Worm (Caenorhabditis elegans) whole organism, L4 larva: ENCODE measurements around the gene arrd-13.

Experiments used
- D1046.2 ChIP-seq: fragments of 200-800 bp; sonication (Bioruptor generic); IDR thresholded peaks from 2 replicates; pipeline ENCODE4 v1.3.6; 2022; ENCODE audit warnings: missing genetic modification characterization, missing compliant biosample characterization
- F10B5.3 ChIP-seq: sonication (generic microtip); optimal IDR thresholded peaks from 2 replicates; lab custom pipeline; 2016; ENCODE audit warnings: mild to moderate bottlenecking, missing genetic modification characterization, missing compliant biosample characterization
- F26F4.8 ChIP-seq: fragments of 200-800 bp; sonication (Bioruptor generic); conservative IDR thresholded peaks from 2 replicates; pipeline ENCODE4 v1.3.6; 2022; ENCODE audit warnings: missing genetic modification characterization, missing compliant biosample characterization
- T20F7.1 ChIP-seq: fragments of 200-800 bp; sonication (Bioruptor generic); optimal IDR thresholded peaks from 2 replicates; lab custom pipeline; 2018; ENCODE audit warnings: mild to moderate bottlenecking, missing genetic modification characterization, missing compliant biosample characterization
- ZK546.5 ChIP-seq, 2 experiments: sonication (generic microtip); optimal IDR thresholded peaks; 2 replicates each; lab custom pipeline; 2017; ENCODE audit warnings: missing biosample characterization in 2 of 2, missing genetic modification characterization in 2 of 2
- ama-1 ChIP-seq: fragments of 150-350 bp; optimal IDR thresholded peaks from 2 replicates; lab custom pipeline; 2014; ENCODE audit warnings: inconsistent platforms, mixed read lengths
- attf-4 ChIP-seq: sonication (generic microtip); optimal IDR thresholded peaks from 3 replicates; lab custom pipeline; 2017; ENCODE audit warnings: missing biosample characterization, missing genetic modification characterization
- ceh-20 ChIP-seq: fragments of 200-800 bp; sonication (Bioruptor generic); IDR thresholded peaks from 2 replicates; pipeline ENCODE4 v1.3.6; 2022; ENCODE audit warnings: missing genetic modification reagents, missing genetic modification characterization, missing compliant biosample characterization
- ceh-28 ChIP-seq: fragments of 150-350 bp; optimal IDR thresholded peaks from 2 replicates; lab custom pipeline; 2014; ENCODE audit warnings: missing biosample characterization, missing genetic modification reagents, missing genetic modification characterization
- ceh-32 ChIP-seq: sonication (generic microtip); optimal IDR thresholded peaks from 2 replicates; lab custom pipeline; 2016; ENCODE audit warnings: mild to moderate bottlenecking, missing genetic modification characterization, missing compliant biosample characterization; ENCODE audit not compliant: poor library complexity
- ceh-44 ChIP-seq: fragments of 200-800 bp; sonication (Bioruptor generic); IDR thresholded peaks from 2 replicates; pipeline ENCODE4 v1.3.6; 2022; ENCODE audit warnings: missing genetic modification reagents, missing genetic modification characterization, missing compliant biosample characterization
- ceh-82 ChIP-seq: sonication (generic microtip); optimal IDR thresholded peaks from 2 replicates; lab custom pipeline; 2017; ENCODE audit warnings: missing biosample characterization, missing genetic modification characterization
- daf-16 ChIP-seq, 3 experiments: sonication (generic microtip); optimal IDR thresholded peaks; 2 replicates each; lab custom pipeline; 2016 to 2017; ENCODE audit warnings: missing genetic modification characterization in 3 of 3, missing genetic modification reagents in 3 of 3, mild to moderate bottlenecking in 2 of 3, missing compliant biosample characterization in 2 of 3, missing biosample characterization in 1 of 3, moderate library complexity in 1 of 3
- dmd-6 ChIP-seq: fragments of 200-800 bp; sonication (Bioruptor generic); IDR thresholded peaks from 2 replicates; pipeline ENCODE4 v1.3.6; 2022; ENCODE audit warnings: missing genetic modification reagents, missing genetic modification characterization, missing compliant biosample characterization
- duxl-1 ChIP-seq: sonication (generic microtip); optimal IDR thresholded peaks from 2 replicates; lab custom pipeline; 2016; ENCODE audit warnings: mild to moderate bottlenecking, missing genetic modification characterization, moderate library complexity, missing compliant biosample characterization; ENCODE audit not compliant: poor library complexity
- dve-1 ChIP-seq: sonication (generic microtip); optimal IDR thresholded peaks from 2 replicates; lab custom pipeline; 2017; ENCODE audit warnings: antibody characterized with exemption, mild to moderate bottlenecking, missing genetic modification characterization, missing compliant biosample characterization; ENCODE audit not compliant: insufficient read depth
- fkh-10 ChIP-seq: fragments of 150-350 bp; optimal IDR thresholded peaks from 2 replicates; lab custom pipeline; 2014; ENCODE audit warnings: missing biosample characterization, missing genetic modification reagents, missing genetic modification characterization
- gei-8 ChIP-seq: fragments of 200-800 bp; sonication (Bioruptor generic); optimal IDR thresholded peaks from 2 replicates; lab custom pipeline; 2018; ENCODE audit warnings: mild to moderate bottlenecking, missing genetic modification characterization, missing compliant biosample characterization
- hlh-11 ChIP-seq: fragments of 200-800 bp; sonication (Bioruptor generic); optimal IDR thresholded peaks from 2 replicates; lab custom pipeline; 2018; ENCODE audit warnings: mild to moderate bottlenecking, missing genetic modification characterization, missing compliant biosample characterization
- hmg-1.1 ChIP-seq: fragments of 200-800 bp; sonication (Bioruptor generic); IDR thresholded peaks from 2 replicates; pipeline ENCODE4 v1.3.6; 2022; ENCODE audit warnings: missing genetic modification reagents, missing genetic modification characterization, missing compliant biosample characterization
- lin-29 ChIP-seq: fragments of 200-800 bp; sonication (Bioruptor generic); IDR thresholded peaks from 2 replicates; pipeline ENCODE4 v1.3.6; 2022; ENCODE audit warnings: missing genetic modification reagents, missing genetic modification characterization, missing compliant biosample characterization
- lir-3 ChIP-seq: sonication (generic microtip); optimal IDR thresholded peaks from 2 replicates; lab custom pipeline; 2016; ENCODE audit warnings: mild to moderate bottlenecking, missing genetic modification characterization, missing compliant biosample characterization
- madf-9 ChIP-seq: fragments of 200-800 bp; sonication (Bioruptor generic); conservative IDR thresholded peaks from 2 replicates; pipeline ENCODE4 v1.3.6; 2022; ENCODE audit warnings: missing genetic modification reagents, missing genetic modification characterization, missing compliant biosample characterization
- mdl-1 ChIP-seq, 2 experiments: fragments of 150-350 bp in 1 of 2; sonication (generic microtip) in 1 of 2; optimal IDR thresholded peaks; 2 replicates each; lab custom pipeline; 2014 to 2017; ENCODE audit warnings: missing biosample characterization in 2 of 2, missing genetic modification characterization in 2 of 2
- mdt-29 ChIP-seq: fragments of 200-800 bp; sonication (Bioruptor generic); IDR thresholded peaks from 2 replicates; pipeline ENCODE4 v1.3.6; 2022; ENCODE audit warnings: missing genetic modification reagents, missing genetic modification characterization, missing compliant biosample characterization
- mep-1 ChIP-seq: fragments of 150-350 bp; sonication (generic microtip); optimal IDR thresholded peaks from 3 replicates; lab custom pipeline; 2014; ENCODE audit warnings: missing biosample characterization, missing genetic modification characterization
- nhr-28 ChIP-seq: fragments of 150-350 bp; optimal IDR thresholded peaks from 2 replicates; lab custom pipeline; 2014; ENCODE audit warnings: missing biosample characterization, missing genetic modification characterization
- nhr-42 ChIP-seq: fragments of 200-800 bp; sonication (Bioruptor generic); IDR thresholded peaks from 2 replicates; pipeline ENCODE4 v1.3.6; 2022; ENCODE audit warnings: missing genetic modification characterization, missing compliant biosample characterization
- pha-4 ChIP-seq, 2 experiments: fragments of 150-350 bp in 1 of 2; fragments of 200-800 bp in 1 of 2; sonication (Bioruptor generic) in 1 of 2; IDR thresholded peaks in 1 of 2; optimal IDR thresholded peaks in 1 of 2; 2 replicates each; pipeline versions ENCODE4 v1.3.6 to Lab custom; 2014 to 2022; ENCODE audit warnings: missing genetic modification characterization in 2 of 2, missing genetic modification reagents in 2 of 2, missing biosample characterization in 1 of 2, missing compliant biosample characterization in 1 of 2
- php-3 ChIP-seq: fragments of 200-800 bp; sonication (Bioruptor generic); IDR thresholded peaks from 2 replicates; pipeline ENCODE4 v1.3.6; 2022; ENCODE audit warnings: missing genetic modification reagents, missing genetic modification characterization, missing compliant biosample characterization
- pqm-1 ChIP-seq: sonication (generic microtip); optimal IDR thresholded peaks from 2 replicates; lab custom pipeline; 2017; ENCODE audit warnings: missing biosample characterization, missing genetic modification characterization
- saeg-2 ChIP-seq: fragments of 200-800 bp; sonication (Bioruptor generic); IDR thresholded peaks from 2 replicates; pipeline ENCODE4 v1.3.6; 2022; ENCODE audit warnings: missing genetic modification reagents, missing genetic modification characterization, missing compliant biosample characterization
- set-16 ChIP-seq: fragments of 200-800 bp; sonication (Bioruptor generic); IDR thresholded peaks from 2 replicates; pipeline ENCODE4 v1.3.6; 2022; ENCODE audit warnings: missing genetic modification reagents, missing genetic modification characterization, missing compliant biosample characterization
- skn-1 ChIP-seq: fragments of 150-350 bp; optimal IDR thresholded peaks from 2 replicates; lab custom pipeline; 2014; ENCODE audit warnings: missing biosample characterization, missing genetic modification characterization
- spr-1 ChIP-seq: sonication (generic microtip); optimal IDR thresholded peaks from 2 replicates; lab custom pipeline; 2016; ENCODE audit warnings: mild to moderate bottlenecking, missing genetic modification characterization, missing compliant biosample characterization
- unc-62 ChIP-seq, 3 experiments: fragments of 150-350 bp in 1 of 3; sonication (generic microtip); optimal IDR thresholded peaks in 2 of 3; peaks in 1 of 3; 1 replicate in 1 of 3; 2 replicates in 2 of 3; lab custom pipeline; 2014 to 2017; ENCODE audit warnings: missing biosample characterization in 3 of 3, missing genetic modification characterization in 3 of 3, missing genetic modification reagents in 3 of 3, missing genotype in 1 of 3
- zag-1 ChIP-seq: fragments of 150-350 bp; optimal IDR thresholded peaks from 2 replicates; lab custom pipeline; 2014; ENCODE audit warnings: missing biosample characterization, missing genetic modification characterization
- zfp-2 ChIP-seq: sonication (generic microtip); optimal IDR thresholded peaks from 2 replicates; lab custom pipeline; 2016; ENCODE audit warnings: mild to moderate bottlenecking, missing genetic modification characterization, missing compliant biosample characterization
- zfp-3 ChIP-seq: fragments of 200-800 bp; sonication (Bioruptor generic); conservative IDR thresholded peaks from 2 replicates; pipeline ENCODE4 v1.3.6; 2022; ENCODE audit warnings: missing genetic modification reagents, missing genetic modification characterization, missing compliant biosample characterization

Gene arrd-13

ce11 chrII:13711493-13712055 lies 46.6 kb upstream of the arrd-13 start (continued):
- TF ChIP-seq T20F7.1 (GFP tag; lab: Kevin White, UChicago): no peak
- TF ChIP-seq zag-1: no peak
- 0 out of 2 replicates have a peak, but pooled peaks have one; percentile 25 for TF ChIP-seq F26F4.8 (GFP tag; lab: Robert Waterston, UW)
- TF ChIP-seq pha-4 (GFP tag; IDR thresholded peaks at IDR 0.05; lab: Robert Waterston, UW): no peak
- no peak for TF ChIP-seq pha-4 (tag; optimal IDR thresholded peaks at IDR 0.05; lab: Kevin White, UChicago)
- peak; percentile 74 for TF ChIP-seq set-16
- peak; percentile 24 for TF ChIP-seq pqm-1 (tag; lab: Kevin White, UChicago)
- TF ChIP-seq mdl-1 (tag; optimal IDR thresholded peaks at IDR 0.05; lab: Kevin White, UChicago): no peak
- TF ChIP-seq spr-1 (tag; lab: Kevin White, UChicago): no peak
- no peak for TF ChIP-seq ceh-82
- no peak for TF ChIP-seq ceh-44 (GFP tag; lab: Robert Waterston, UW)
- no peak for TF ChIP-seq hmg-1.1
- 0 out of 2 replicates have a peak, but pooled peaks have one; percentile 21 for TF ChIP-seq nhr-42 (GFP tag; lab: Robert Waterston, UW)
- TF ChIP-seq F10B5.3: no peak
- no peak for TF ChIP-seq ceh-32
- no peak for TF ChIP-seq mdt-29 (GFP tag; lab: Robert Waterston, UW)

- TF ChIP-seq D1046.2 (GFP tag; lab: Robert Waterston, UW): no peak
- peak in 1 of 2 experiments; percentile 93 for TF ChIP-seq unc-62 (GFP tag; optimal IDR thresholded peaks at IDR 0.05 in 1 of 2; lab: Kevin White, UChicago)
- TF ChIP-seq unc-62 (tag; optimal IDR thresholded peaks at IDR 0.05; lab: Kevin White, UChicago): no peak
Measured at ce11 chrII:13713239-13713638, 45.0 kb upstream of the arrd-13 start.

- TF ChIP-seq zfp-2 (tag; lab: Kevin White, UChicago) (no peak), unc-62 (GFP tag; optimal IDR thresholded peaks at IDR 0.05 in 1 of 2; lab: Kevin White, UChicago) (peak in 1 of 2 experiments; percentile 67), unc-62 (tag; optimal IDR thresholded peaks at IDR 0.05; lab: Kevin White, UChicago) (no peak), skn-1 (tag; lab: Kevin White, UChicago) (no peak), duxl-1 (tag; lab: Kevin White, UChicago) (no peak)
Measured at ce11 chrII:13715333-13715732, 42.9 kb upstream of the arrd-13 start.

ce11 chrII:13715733-13716132 lies 42.5 kb upstream of the arrd-13 start, which contains the start of gene zipt-2.3:
Gene zipt-2.3, minus strand, starts transcription at chrII:13715879.
- TF ChIP-seq ceh-28 (tag; lab: Kevin White, UChicago) (no peak), ceh-20 (GFP tag; lab: Robert Waterston, UW) (no peak), mep-1 (tag; lab: Kevin White, UChicago) (no peak), saeg-2 (GFP tag; lab: Robert Waterston, UW) (no peak), lir-3 (no peak), hlh-11 (tag; lab: Kevin White, UChicago) (peak; percentile 9), mdl-1 (tag; optimal IDR thresholded peaks at IDR 0.05; lab: Kevin White, UChicago) (no peak), gei-8 (no peak), ceh-44 (GFP tag; lab: Robert Waterston, UW) (no peak), lin-29 (GFP tag; lab: Robert Waterston, UW) (no peak), attf-4 (tag; lab: Kevin White, UChicago) (no peak), madf-9 (GFP tag; lab: Robert Waterston, UW) (no peak), zfp-3 (GFP tag; lab: Robert Waterston, UW) (no peak), nhr-28 (tag; lab: Kevin White, UChicago) (peak; percentile 62), php-3 (GFP tag; lab: Robert Waterston, UW) (peak; percentile 45; the same call in 1 of the 2 replicates), zfp-2 (tag; lab: Kevin White, UChicago) (no peak), ZK546.5 (tag; optimal IDR thresholded peaks at IDR 0.05; lab: Kevin White, UChicago) (no peak), daf-16 (GFP tag; optimal IDR thresholded peaks at IDR 0.05; lab: Kevin White, UChicago) (no peak), daf-16 (tag; optimal IDR thresholded peaks at IDR 0.05; lab: Kevin White, UChicago) (peak; percentile 56), dve-1 (tag; lab: Kevin White, UChicago) (peak; percentile 62), T20F7.1 (GFP tag; lab: Kevin White, UChicago) (no peak), dmd-6 (peak; percentile 63; the same call in 1 of the 2 replicates), pqm-1 (tag; lab: Kevin White, UChicago) (peak; percentile 93), D1046.2 (GFP tag; lab: Robert Waterston, UW) (no peak), fkh-10 (no peak), ama-1 (lab: Kevin White, UChicago) (no peak)
